Fruit fly (Drosophila melanogaster) whole organism, embryonic: Measurements from ENCODE around the gene D12.

Experiments used
- CG10274 ChIP-seq: fragments of 200-800 bp; sonication (Bioruptor generic); optimal IDR thresholded peaks from 3 replicates; lab custom pipeline; 2017; ENCODE audit warnings: missing biosample characterization, mild to moderate bottlenecking, missing genetic modification characterization
- CG12391 ChIP-seq: fragments of 200-800 bp; sonication (Bioruptor generic); optimal IDR thresholded peaks from 3 replicates; lab custom pipeline; 2018; ENCODE audit warnings: missing biosample characterization, mild to moderate bottlenecking, missing genetic modification characterization, moderate library complexity
- CG14441 ChIP-seq: fragments of 200-800 bp; sonication (Bioruptor generic); IDR thresholded peaks from 2 replicates; pipeline ENCODE4 v1.3.6; 2022; ENCODE audit warnings: missing biosample characterization, missing genetic modification characterization
- CG17829 ChIP-seq: fragments of 200-800 bp; optimal IDR thresholded peaks from 2 replicates; lab custom pipeline; 2019; ENCODE audit warnings: missing biosample characterization, mild to moderate bottlenecking, missing genetic modification characterization, moderate library complexity
- CG2116 ChIP-seq: fragments of 200-800 bp; sonication (Bioruptor generic); optimal IDR thresholded peaks from 3 replicates; lab custom pipeline; 2018; ENCODE audit warnings: missing biosample characterization, mild to moderate bottlenecking, missing genetic modification characterization
- CG2199 ChIP-seq: fragments of 200-800 bp; sonication (Bioruptor generic); IDR thresholded peaks from 3 replicates; pipeline ENCODE4 v1.3.6; 2022; ENCODE audit warnings: missing biosample characterization, missing genetic modification characterization
- CG2202 ChIP-seq: fragments of 200-800 bp; sonication (Bioruptor generic); optimal IDR thresholded peaks from 2 replicates; lab custom pipeline; 2018; ENCODE audit warnings: missing biosample characterization, mild to moderate bottlenecking, missing genetic modification characterization
- CG31365 ChIP-seq: fragments of 200-800 bp; sonication (Bioruptor generic); optimal IDR thresholded peaks from 2 replicates; lab custom pipeline; 2018; ENCODE audit warnings: missing biosample characterization, mild to moderate bottlenecking, missing genetic modification characterization
- CG31388 ChIP-seq: fragments of 200-800 bp; sonication (Bioruptor generic); optimal IDR thresholded peaks from 2 replicates; lab custom pipeline; 2016; ENCODE audit warnings: missing biosample characterization, missing genetic modification characterization
- CG6813 ChIP-seq: fragments of 200-800 bp; sonication (Bioruptor generic); optimal IDR thresholded peaks from 2 replicates; lab custom pipeline; 2017; ENCODE audit warnings: missing biosample characterization, missing genetic modification characterization, mild to moderate bottlenecking, moderate library complexity, missing genetic modification reagents
- CG7839 ChIP-seq: fragments of 200-800 bp; sonication (Bioruptor generic); optimal IDR thresholded peaks from 3 replicates; lab custom pipeline; 2018; ENCODE audit warnings: missing biosample characterization, mild to moderate bottlenecking, missing genetic modification characterization, moderate library complexity
- CG8478 ChIP-seq: fragments of >200 bp; optimal IDR thresholded peaks from 2 replicates; lab custom pipeline; 2018
- CkIIα-i1 ChIP-seq: fragments of 200-800 bp; sonication (Bioruptor generic); IDR thresholded peaks from 2 replicates; pipeline ENCODE4 v1.3.6; 2022; ENCODE audit warnings: missing biosample characterization, missing genetic modification characterization
- Eip74EF ChIP-seq, 2 experiments: fragments of 200-800 bp in 1 of 2; fragments of >200 bp in 1 of 2; sonication (Bioruptor generic) in 1 of 2; optimal IDR thresholded peaks; 2 replicates each; lab custom pipeline; 2017 to 2019; ENCODE audit warnings: missing biosample characterization in 2 of 2, missing genetic modification characterization in 2 of 2, mild to moderate bottlenecking in 1 of 2, moderate library complexity in 1 of 2
- Ets97D ChIP-seq: fragments of 200-800 bp; sonication (Bioruptor generic); optimal IDR thresholded peaks from 3 replicates; lab custom pipeline; 2016; ENCODE audit warnings: missing biosample characterization, missing genetic modification characterization
- HLH4C ChIP-seq: fragments of 200-800 bp; sonication (Bioruptor generic); IDR thresholded peaks from 3 replicates; pipeline ENCODE4 v1.3.6; 2022; ENCODE audit warnings: missing biosample characterization, missing genetic modification characterization; ENCODE audit not compliant: partially characterized antibody
- HLHmδ ChIP-seq: fragments of 200-800 bp; sonication (Bioruptor generic); optimal IDR thresholded peaks from 2 replicates; lab custom pipeline; 2018; ENCODE audit warnings: missing biosample characterization, mild to moderate bottlenecking, missing genetic modification characterization, moderate library complexity
- Hsf ChIP-seq: fragments of 200-800 bp; sonication (Bioruptor generic); optimal IDR thresholded peaks from 3 replicates; lab custom pipeline; 2016; ENCODE audit warnings: missing biosample characterization, missing genetic modification characterization
- Lhr ChIP-seq: fragments of 200-800 bp; sonication (Bioruptor generic); optimal IDR thresholded peaks from 3 replicates; lab custom pipeline; 2017; ENCODE audit warnings: mild to moderate bottlenecking, missing biosample characterization, missing genetic modification reagents, missing genetic modification characterization
- Tbp ChIP-seq: fragments of >200 bp; optimal IDR thresholded peaks from 2 replicates; lab custom pipeline; 2018; ENCODE audit warnings: missing biosample characterization, missing genetic modification characterization
- Vsx1 ChIP-seq: fragments of 200-800 bp; sonication (Bioruptor generic); optimal IDR thresholded peaks from 2 replicates; lab custom pipeline; 2017; ENCODE audit warnings: missing biosample characterization, mild to moderate bottlenecking, missing genetic modification characterization, missing genetic modification reagents
- amos ChIP-seq: fragments of 200-800 bp; sonication (Bioruptor generic); IDR thresholded peaks from 2 replicates; pipeline ENCODE4 v1.3.6; 2022; ENCODE audit warnings: missing biosample characterization, missing genetic modification characterization; ENCODE audit not compliant: partially characterized antibody
- bowl ChIP-seq: fragments of 200-800 bp; sonication (Bioruptor generic); IDR thresholded peaks from 2 replicates; pipeline ENCODE4 v1.3.6; 2022; ENCODE audit warnings: missing biosample characterization, missing genetic modification characterization
- btn ChIP-seq: fragments of 200-800 bp; sonication (Bioruptor generic); optimal IDR thresholded peaks from 2 replicates; lab custom pipeline; 2016; ENCODE audit warnings: missing biosample characterization, missing genetic modification characterization
- cato ChIP-seq: fragments of 200-800 bp; sonication (Bioruptor generic); optimal IDR thresholded peaks from 2 replicates; lab custom pipeline; 2016; ENCODE audit warnings: missing biosample characterization, missing genetic modification characterization, borderline replicate concordance
- dimm ChIP-seq: fragments of 200-800 bp; sonication (Bioruptor generic); IDR thresholded peaks from 2 replicates; pipeline ENCODE4 v1.3.6; 2022; ENCODE audit warnings: missing biosample characterization, missing genetic modification characterization
- dm ChIP-seq: fragments of 200-800 bp; sonication (Bioruptor generic); optimal IDR thresholded peaks from 3 replicates; lab custom pipeline; 2016; ENCODE audit warnings: missing biosample characterization, missing genetic modification characterization
- ems ChIP-seq: fragments of 200-800 bp; sonication (Bioruptor generic); optimal IDR thresholded peaks from 3 replicates; lab custom pipeline; 2016; ENCODE audit warnings: missing biosample characterization, missing genetic modification characterization
- fd102C ChIP-seq: fragments of 200-800 bp; sonication (Bioruptor generic); optimal IDR thresholded peaks from 2 replicates; lab custom pipeline; 2018; ENCODE audit warnings: missing biosample characterization, mild to moderate bottlenecking, missing genetic modification characterization, moderate library complexity
- ind ChIP-seq: fragments of 200-800 bp; sonication (Bioruptor generic); optimal IDR thresholded peaks from 3 replicates; lab custom pipeline; 2016; ENCODE audit warnings: missing biosample characterization, missing genetic modification characterization
- insv ChIP-seq, 2 experiments: fragments of 200-800 bp; sonication (Bioruptor generic); optimal IDR thresholded peaks; 3 replicates each; lab custom pipeline; 2016 to 2018; ENCODE audit warnings: missing biosample characterization in 2 of 2, missing genetic modification characterization in 2 of 2
- kay ChIP-seq: fragments of 200-800 bp; sonication (Bioruptor generic); optimal IDR thresholded peaks from 2 replicates; lab custom pipeline; 2016; ENCODE audit warnings: missing biosample characterization, missing genetic modification characterization
- kni ChIP-seq: fragments of 200-800 bp; sonication (Bioruptor generic); optimal IDR thresholded peaks from 3 replicates; lab custom pipeline; 2017; ENCODE audit warnings: mild to moderate bottlenecking, missing biosample characterization, missing genetic modification reagents, missing genetic modification characterization
- luna ChIP-seq: fragments of 200-800 bp; sonication (Bioruptor generic); optimal IDR thresholded peaks from 2 replicates; lab custom pipeline; 2016; ENCODE audit warnings: missing biosample characterization, missing genetic modification characterization
- nerfin-1 ChIP-seq: fragments of 200-800 bp; sonication (Bioruptor generic); optimal IDR thresholded peaks from 3 replicates; lab custom pipeline; 2019; ENCODE audit warnings: missing biosample characterization, mild to moderate bottlenecking, missing genetic modification characterization, moderate library complexity
- nom ChIP-seq: fragments of 200-800 bp; sonication (Bioruptor generic); optimal IDR thresholded peaks from 2 replicates; lab custom pipeline; 2017; ENCODE audit warnings: missing biosample characterization, missing genetic modification characterization, mild to moderate bottlenecking, moderate library complexity, missing genetic modification reagents
- pb ChIP-seq: fragments of 200-800 bp; sonication (Bioruptor generic); optimal IDR thresholded peaks from 3 replicates; lab custom pipeline; 2016; ENCODE audit warnings: missing biosample characterization, missing genetic modification characterization
- ranshi ChIP-seq: fragments of 200-800 bp; sonication (Bioruptor generic); IDR thresholded peaks from 2 replicates; pipeline ENCODE4 v1.3.6; 2022; ENCODE audit warnings: missing biosample characterization, missing genetic modification characterization
- schlank ChIP-seq: fragments of 200-800 bp; sonication (Bioruptor generic); optimal IDR thresholded peaks from 2 replicates; lab custom pipeline; 2018; ENCODE audit warnings: missing biosample characterization, mild to moderate bottlenecking, missing genetic modification characterization
- sima ChIP-seq: fragments of 200-800 bp; sonication (Bioruptor generic); optimal IDR thresholded peaks from 2 replicates; lab custom pipeline; 2016; ENCODE audit warnings: missing biosample characterization, missing genetic modification characterization
- slp2 ChIP-seq: fragments of 200-800 bp; sonication (Bioruptor generic); optimal IDR thresholded peaks from 2 replicates; lab custom pipeline; 2016; ENCODE audit warnings: missing biosample characterization, missing genetic modification characterization
- stc ChIP-seq: fragments of 200-800 bp; sonication (Bioruptor generic); IDR thresholded peaks from 2 replicates; pipeline ENCODE4 v1.3.6; 2022; ENCODE audit warnings: missing biosample characterization, missing genetic modification characterization
- stwl ChIP-seq: fragments of 200-800 bp; sonication (Bioruptor generic); optimal IDR thresholded peaks from 3 replicates; lab custom pipeline; 2018; ENCODE audit warnings: missing biosample characterization, mild to moderate bottlenecking, missing genetic modification characterization, moderate library complexity
- toy ChIP-seq: fragments of 200-800 bp; sonication (Bioruptor generic); IDR thresholded peaks from 2 replicates; pipeline ENCODE4 v1.3.6; 2022; ENCODE audit warnings: missing biosample characterization, missing genetic modification characterization
- zen ChIP-seq: fragments of 200-800 bp; sonication (Bioruptor generic); optimal IDR thresholded peaks from 3 replicates; lab custom pipeline; 2018; ENCODE audit warnings: missing biosample characterization, mild to moderate bottlenecking, missing genetic modification characterization, moderate library complexity
- zf30C ChIP-seq: fragments of 200-800 bp; sonication (Bioruptor generic); optimal IDR thresholded peaks from 3 replicates; lab custom pipeline; 2018; ENCODE audit warnings: missing biosample characterization, mild to moderate bottlenecking, missing genetic modification characterization

D12 gene

DNA sequence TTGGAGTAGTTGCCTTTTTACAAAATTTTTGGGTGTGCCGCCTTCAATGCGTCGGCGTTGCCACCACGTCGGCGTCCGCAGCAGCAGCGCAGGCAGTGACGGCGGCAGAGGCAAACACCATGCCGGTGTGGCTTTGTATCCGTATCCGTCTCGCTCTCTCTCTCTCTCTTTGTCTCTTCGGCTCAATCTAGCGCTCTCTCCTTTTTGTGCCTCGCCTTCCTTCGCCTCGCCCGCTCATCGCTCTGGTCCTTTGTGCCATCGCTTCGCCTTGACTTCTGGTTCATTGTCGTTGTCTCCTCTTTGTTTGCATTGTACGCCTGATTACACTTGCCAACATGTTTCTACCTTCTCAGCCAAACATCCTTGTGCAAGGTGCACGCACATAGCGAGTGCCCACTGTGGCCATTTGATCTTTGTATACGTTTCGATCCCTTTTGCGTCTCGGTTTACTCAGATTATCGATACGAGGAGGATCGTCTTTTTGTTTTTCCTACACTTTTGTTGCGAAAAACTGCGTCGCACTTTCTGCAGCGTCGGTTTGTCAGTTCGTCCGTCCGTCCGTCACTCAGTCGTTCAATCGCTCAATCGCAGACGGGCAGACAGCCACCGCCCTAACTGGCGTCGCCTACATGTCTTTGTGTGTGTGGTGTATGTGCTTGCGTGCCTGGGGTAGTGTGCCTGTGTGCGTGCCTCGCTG is 20.7 kb downstream of the D12 start (continued):
- TF ChIP-seq CG31365 (tag; lab: Kevin White, UChicago) (no peak), CG2116 (GFP tag; lab: Kevin White, UChicago) (peak; percentile 14), CG12391 (tag; lab: Kevin White, UChicago) (no peak), sima (GFP tag; lab: Kevin White, UChicago) (no peak), HLHmδ (GFP tag; lab: Kevin White, UChicago) (peak; percentile 58), btn (GFP tag; lab: Kevin White, UChicago) (peak; percentile 29), nerfin-1 (tag; lab: Kevin White, UChicago) (peak; percentile 2), ranshi (GFP tag; lab: Robert Waterston, UW) (no peak), CG14441 (GFP tag; lab: Robert Waterston, UW) (no peak), ind (GFP tag; lab: Kevin White, UChicago) (no peak), kni (GFP tag; lab: Kevin White, UChicago) (peak; percentile 40), CG31388 (GFP tag; lab: Kevin White, UChicago) (no peak), CG8478 (no peak)

DNA sequence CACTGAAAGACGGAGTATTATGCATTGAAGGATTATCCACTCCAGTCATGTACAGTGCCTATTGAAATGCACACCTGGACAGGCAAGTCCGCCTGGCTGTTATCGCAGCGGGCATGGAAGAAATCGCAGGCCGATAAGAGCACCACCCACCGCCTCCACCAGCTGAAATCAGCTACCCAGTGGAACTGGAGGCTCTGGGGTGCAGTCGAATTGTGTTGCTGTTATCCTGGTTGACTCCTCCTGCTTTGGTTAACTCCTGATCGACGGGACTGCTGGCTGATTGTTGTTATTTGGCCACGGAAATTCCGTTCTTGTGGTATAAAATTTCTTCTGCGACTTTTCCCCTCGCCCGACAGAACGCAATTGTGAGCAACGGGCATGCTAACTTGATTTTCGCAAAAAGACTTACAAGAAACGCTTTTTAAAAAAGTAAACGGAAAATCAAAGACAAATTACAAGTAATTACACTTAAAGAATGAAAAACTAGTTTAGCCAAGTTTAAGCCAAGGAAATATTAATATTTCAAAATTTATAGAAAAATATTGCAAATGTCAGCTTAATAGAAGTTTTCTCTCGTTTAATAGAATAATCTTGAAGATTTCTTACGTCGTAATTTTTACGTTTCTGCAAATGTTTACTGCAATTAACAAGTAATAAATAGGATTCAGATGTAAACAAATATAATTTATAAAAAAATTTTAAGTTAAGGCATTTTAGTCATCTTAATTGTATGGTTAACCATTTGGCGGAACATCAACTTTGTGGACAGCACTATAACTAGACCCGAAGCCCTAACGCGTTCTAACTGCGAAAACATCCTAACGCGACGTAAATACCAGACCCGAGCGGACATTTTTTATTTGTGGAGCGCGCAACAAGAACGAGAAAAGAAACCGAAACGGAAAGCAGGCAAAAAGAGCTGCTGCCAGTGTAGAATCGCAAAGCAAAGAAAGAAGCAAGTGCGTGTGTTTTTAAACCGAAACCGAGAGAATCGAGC is 22.0 kb downstream of the D12 start, which contains the start of the genes CG13398 and Akap200:
CG13398 (minus strand) TSS at position 370 of the 997 bp plus-strand sequence.
Akap200 (plus strand) TSS at position 804 of the 997 bp plus-strand sequence.
- TF ChIP-seq CG7839 (tag; lab: Kevin White, UChicago) (no peak), ems (GFP tag; lab: Kevin White, UChicago) (no peak), stwl (tag; lab: Kevin White, UChicago) (peak; percentile 1), CG10274 (no peak), CG6813 (no peak), cato (GFP tag; lab: Kevin White, UChicago) (no peak), CkIIα-i1 (no peak), stc (no peak), toy (no peak), nom (peak; percentile 61), CG2202 (no peak), amos (no peak), insv (GFP tag; optimal IDR thresholded peaks at IDR 0.05; lab: Kevin White, UChicago) (peak in 1 of 2 experiments; percentile 41), dm (GFP tag; lab: Kevin White, UChicago) (no peak), schlank (tag; lab: Kevin White, UChicago) (no peak), slp2 (GFP tag; lab: Kevin White, UChicago) (no peak), CG17829 (tag; lab: Kevin White, UChicago) (peak; percentile 37), luna (GFP tag; lab: Kevin White, UChicago) (no peak), Hsf (GFP tag; lab: Kevin White, UChicago) (peak; percentile 16), CG2199 (GFP tag; lab: Robert Waterston, UW) (no peak), pb (GFP tag; lab: Kevin White, UChicago) (no peak), zen (tag; lab: Kevin White, UChicago) (peak; percentile 19), Eip74EF (GFP tag; optimal IDR thresholded peaks at IDR 0.05; lab: Kevin White, UChicago) (no peak), Tbp (GFP tag; lab: Kevin White, UChicago) (peak; percentile 79), kay (GFP tag; lab: Kevin White, UChicago) (no peak), HLH4C (GFP tag; lab: Robert Waterston, UW) (no peak), dimm (GFP tag; lab: Robert Waterston, UW) (no peak), zf30C (no peak), fd102C (GFP tag; lab: Kevin White, UChicago) (no peak), Lhr (GFP tag; lab: Kevin White, UChicago) (peak; percentile 8), bowl (GFP tag; lab: Robert Waterston, UW) (no peak), Vsx1 (GFP tag; lab: Kevin White, UChicago) (no peak), Ets97D (GFP tag; lab: Kevin White, UChicago) (peak; percentile 36), CG8478 (no peak)
